Fruit fly (Drosophila melanogaster): Measurements from ENCODE around the gene Rim.

Rim gene

DNA sequence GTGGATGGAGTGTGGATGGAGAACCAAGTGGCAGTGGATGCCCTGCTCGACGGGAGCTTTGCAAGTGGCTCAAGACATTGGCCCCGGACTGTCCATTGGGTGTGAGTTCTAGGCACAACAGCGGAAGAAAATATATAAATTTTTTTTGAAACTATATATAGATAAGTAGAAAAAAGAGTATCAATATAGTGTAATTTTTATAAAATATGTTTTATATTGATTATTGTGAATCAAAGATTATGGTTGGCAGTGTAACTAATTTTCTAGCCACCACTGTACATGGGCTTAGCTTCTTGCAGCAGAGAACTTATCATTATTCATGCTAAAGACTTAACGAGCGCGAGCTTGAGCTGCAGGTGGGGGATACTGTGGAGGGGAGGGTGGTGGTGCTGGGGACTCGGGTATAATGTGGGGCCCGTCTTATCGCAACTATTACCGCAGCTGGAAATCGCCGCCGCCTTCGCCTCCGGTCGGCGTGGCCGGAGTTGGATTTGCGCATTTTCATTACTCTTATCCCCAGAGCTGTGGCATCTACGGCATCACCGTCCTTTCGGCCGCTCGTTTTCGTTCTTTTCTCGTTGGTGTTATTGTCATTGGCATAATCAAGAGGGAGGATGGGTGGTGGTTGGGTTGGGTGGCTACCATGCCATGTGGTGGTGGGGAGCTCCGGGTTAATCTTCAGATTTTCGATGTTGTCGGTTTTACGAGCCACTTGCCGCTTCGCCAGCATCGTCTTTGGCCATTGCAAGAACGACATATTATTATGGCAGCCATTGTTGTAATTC, 54.3 kb downstream of the Rim start:
- TF ChIP-seq CG8388 (GFP tag; optimal IDR thresholded peaks at IDR 0.05), result no peak
- peak; percentile 58; the same call in 1 of the 3 replicates for TF ChIP-seq row (GFP tag; IDR thresholded peaks at IDR 0.05)
- TF ChIP-seq stc (GFP tag; IDR thresholded peaks at IDR 0.05), result peak; percentile 37; the same call in 1 of the 2 replicates
- TF ChIP-seq CG11695 (GFP tag; IDR thresholded peaks at IDR 0.05), result peak; percentile 56; the same call in 2 of the 3 replicates
- TF ChIP-seq seq (GFP tag; IDR thresholded peaks at IDR 0.05), result 0 out of 2 replicates have a peak, but pooled peaks have one; percentile 28
- 0 out of 4 replicates have a peak, but pooled peaks have one; percentile 34 for TF ChIP-seq chinmo (GFP tag; IDR thresholded peaks at IDR 0.05; ENCODE audit: partially characterized antibody)
- TF ChIP-seq Ets65A (GFP tag), result peak; percentile 24
- peak; percentile 62 for TF ChIP-seq lab (GFP tag; optimal IDR thresholded peaks at IDR 0.05)
- TF ChIP-seq hb (GFP tag; IDR thresholded peaks at IDR 0.05; ENCODE audit: partially characterized antibody), result no peak
- TF ChIP-seq cwo (GFP tag; optimal IDR thresholded peaks at IDR 0.05), result peak; percentile 31
- TF ChIP-seq CG14014 (GFP tag; IDR thresholded peaks at IDR 0.05), result 0 out of 2 replicates have a peak, but pooled peaks have one; percentile 26
- peak; percentile 11 for TF ChIP-seq CG15514 (GFP tag; optimal IDR thresholded peaks at IDR 0.05)
- TF ChIP-seq Rfx (GFP tag; IDR thresholded peaks at IDR 0.05), result peak; percentile 33; the same call in 1 of the 2 replicates
- TF ChIP-seq Hmr (GFP tag; optimal IDR thresholded peaks at IDR 0.05), result peak; percentile 62
- 0 out of 2 replicates have a peak, but pooled peaks have one; percentile 9 for TF ChIP-seq CG6689 (GFP tag; IDR thresholded peaks at IDR 0.05)
- peak; percentile 12 for TF ChIP-seq Sox102F (GFP tag; optimal IDR thresholded peaks at IDR 0.05)
- TF ChIP-seq pum (GFP tag; optimal IDR thresholded peaks at IDR 0.05), result no peak
- no peak for TF ChIP-seq Rx (GFP tag; IDR thresholded peaks at IDR 0.05)
- no peak for TF ChIP-seq cato (GFP tag; optimal IDR thresholded peaks at IDR 0.05; ENCODE audit: borderline replicate concordance)
- TF ChIP-seq CG7556 (GFP tag; optimal IDR thresholded peaks at IDR 0.05), result peak; percentile 48
- TF ChIP-seq CG17385 (GFP tag; optimal IDR thresholded peaks at IDR 0.05), result peak; percentile 10
- TF ChIP-seq CG10267 (tag; optimal IDR thresholded peaks at IDR 0.05), result peak; percentile 5
- TF ChIP-seq E2f2 (GFP tag; IDR thresholded peaks at IDR 0.05), result 0 out of 2 replicates have a peak, but pooled peaks have one; percentile 9
- no peak for TF ChIP-seq Lhr (GFP tag; optimal IDR thresholded peaks at IDR 0.05)
- TF ChIP-seq Oli (tag; optimal IDR thresholded peaks at IDR 0.05), result peak; percentile 18
- TF ChIP-seq amos (GFP tag; IDR thresholded peaks at IDR 0.05; ENCODE audit: partially characterized antibody), result no peak
- TF ChIP-seq Hr51 (GFP tag; optimal IDR thresholded peaks at IDR 0.05), result peak in 1 of 2 experiments; percentile 23
- TF ChIP-seq CG6791 (GFP tag; IDR thresholded peaks at IDR 0.05; ENCODE audit: partially characterized antibody), result no peak
- peak; percentile 8 for TF ChIP-seq CG15269 (tag; optimal IDR thresholded peaks at IDR 0.05)
- peak; percentile 7 for TF ChIP-seq ATbp (GFP tag; optimal IDR thresholded peaks at IDR 0.05)
- no peak for TF ChIP-seq CG1792 (GFP tag; optimal IDR thresholded peaks at IDR 0.05)
- peak; percentile 54 for TF ChIP-seq crol (GFP tag; IDR thresholded peaks at IDR 0.05)
- TF ChIP-seq CG10274 (GFP tag; optimal IDR thresholded peaks at IDR 0.05), result no peak
- peak; percentile 7 for TF ChIP-seq CG9727 (GFP tag; optimal IDR thresholded peaks at IDR 0.05)
- peak; percentile 15; the same call in 1 of the 2 replicates for TF ChIP-seq esg (GFP tag; conservative IDR thresholded peaks at IDR 0.05)
- peak; percentile 65 for TF ChIP-seq Deaf1 (tag; optimal IDR thresholded peaks at IDR 0.05)
- peak; percentile 20; the same call in 1 of the 2 replicates for TF ChIP-seq HLH3B (GFP tag; IDR thresholded peaks at IDR 0.05)
- peak; percentile 96 for TF ChIP-seq abd-A (tag; optimal IDR thresholded peaks at IDR 0.05)
- peak; percentile 54; the same call in 1 of the 2 replicates for TF ChIP-seq CG32532 (GFP tag; IDR thresholded peaks at IDR 0.05)
- TF ChIP-seq ranshi (GFP tag; IDR thresholded peaks at IDR 0.05), result 0 out of 2 replicates have a peak, but pooled peaks have one; percentile 41
- peak; percentile 58 for TF ChIP-seq CG18599 (GFP tag; optimal IDR thresholded peaks at IDR 0.05)
- peak; percentile 38 for TF ChIP-seq grau (tag; optimal IDR thresholded peaks at IDR 0.05)
- 0 out of 2 replicates have a peak, but pooled peaks have one; percentile 2 for TF ChIP-seq ara (GFP tag; IDR thresholded peaks at IDR 0.05)
- TF ChIP-seq Meics (GFP tag; optimal IDR thresholded peaks at IDR 0.05), result peak; percentile 42
- no peak for TF ChIP-seq CG9932 (GFP tag; IDR thresholded peaks at IDR 0.05)
- peak; percentile 26 for TF ChIP-seq CG13894 (tag; optimal IDR thresholded peaks at IDR 0.05)
